Worm (Caenorhabditis elegans) whole organism, L4 larva: Measurements from ENCODE around the gene rbm-7.

ENCODE experiments used
- F10B5.3 ChIP-seq: sonication (generic microtip); optimal IDR thresholded peaks from 2 replicates; lab custom pipeline; 2016; ENCODE audit warnings: mild to moderate bottlenecking, missing genetic modification characterization, missing compliant biosample characterization
- F37D6.2 ChIP-seq: sonication (generic microtip); optimal IDR thresholded peaks from 2 replicates; lab custom pipeline; 2016; ENCODE audit warnings: mild to moderate bottlenecking, missing genetic modification characterization, missing compliant biosample characterization
- F44E2.7 ChIP-seq: fragments of 200-800 bp; sonication (Bioruptor generic); IDR thresholded peaks from 2 replicates; pipeline ENCODE4 v2.1.2; 2022; ENCODE audit warnings: missing genetic modification characterization, missing compliant biosample characterization
- F49E8.2 ChIP-seq: sonication (generic microtip); optimal IDR thresholded peaks from 2 replicates; lab custom pipeline; 2016; ENCODE audit warnings: missing compliant biosample characterization, mild to moderate bottlenecking, missing genetic modification characterization, borderline replicate concordance
- T20F7.1 ChIP-seq: fragments of 200-800 bp; sonication (Bioruptor generic); optimal IDR thresholded peaks from 2 replicates; lab custom pipeline; 2018; ENCODE audit warnings: mild to moderate bottlenecking, missing genetic modification characterization, missing compliant biosample characterization
- Y5F2A.4 ChIP-seq: fragments of 200-800 bp; sonication (Bioruptor generic); optimal IDR thresholded peaks from 2 replicates; lab custom pipeline; 2018; ENCODE audit warnings: mild to moderate bottlenecking, missing genetic modification characterization, missing compliant biosample characterization
- aha-1 ChIP-seq: fragments of 150-350 bp; peaks from one replicate; lab custom pipeline; 2014; ENCODE audit warnings: missing biosample characterization, missing genetic modification characterization
- ama-1 ChIP-seq: fragments of 150-350 bp; optimal IDR thresholded peaks from 2 replicates; lab custom pipeline; 2014; ENCODE audit warnings: inconsistent platforms, mixed read lengths
- attf-4 ChIP-seq: sonication (generic microtip); optimal IDR thresholded peaks from 3 replicates; lab custom pipeline; 2017; ENCODE audit warnings: missing biosample characterization, missing genetic modification characterization
- ceh-28 ChIP-seq: fragments of 150-350 bp; optimal IDR thresholded peaks from 2 replicates; lab custom pipeline; 2014; ENCODE audit warnings: missing biosample characterization, missing genetic modification reagents, missing genetic modification characterization
- ceh-32 ChIP-seq: sonication (generic microtip); optimal IDR thresholded peaks from 2 replicates; lab custom pipeline; 2016; ENCODE audit warnings: mild to moderate bottlenecking, missing genetic modification characterization, missing compliant biosample characterization; ENCODE audit not compliant: poor library complexity
- ces-1 ChIP-seq: fragments of 150-350 bp; sonication (generic microtip); optimal IDR thresholded peaks from 4 replicates; lab custom pipeline; 2014; ENCODE audit warnings: missing biosample characterization, missing genetic modification reagents, missing genetic modification characterization
- daf-16 ChIP-seq, 3 experiments: sonication (generic microtip); optimal IDR thresholded peaks; 2 replicates each; lab custom pipeline; 2016 to 2017; ENCODE audit warnings: missing genetic modification characterization in 3 of 3, missing genetic modification reagents in 3 of 3, mild to moderate bottlenecking in 2 of 3, missing compliant biosample characterization in 2 of 3, missing biosample characterization in 1 of 3, moderate library complexity in 1 of 3
- daf-19 ChIP-seq: fragments of 200-800 bp; sonication (Bioruptor generic); conservative IDR thresholded peaks from 2 replicates; pipeline ENCODE4 v1.3.6; 2022; ENCODE audit warnings: missing genetic modification characterization, missing compliant biosample characterization
- dmd-6 ChIP-seq: fragments of 200-800 bp; sonication (Bioruptor generic); IDR thresholded peaks from 2 replicates; pipeline ENCODE4 v1.3.6; 2022; ENCODE audit warnings: missing genetic modification reagents, missing genetic modification characterization, missing compliant biosample characterization
- dmd-8 ChIP-seq: fragments of 200-800 bp; sonication (Bioruptor generic); IDR thresholded peaks from 2 replicates; pipeline ENCODE4 v1.3.6; 2022; ENCODE audit warnings: missing genetic modification characterization, missing compliant biosample characterization
- dve-1 ChIP-seq: sonication (generic microtip); optimal IDR thresholded peaks from 2 replicates; lab custom pipeline; 2017; ENCODE audit warnings: antibody characterized with exemption, mild to moderate bottlenecking, missing genetic modification characterization, missing compliant biosample characterization; ENCODE audit not compliant: insufficient read depth
- egl-27 ChIP-seq: sonication (generic microtip); optimal IDR thresholded peaks from 3 replicates; lab custom pipeline; 2017; ENCODE audit warnings: missing biosample characterization, missing genetic modification reagents, missing genetic modification characterization
- egl-43 ChIP-seq: fragments of 200-800 bp; sonication (Bioruptor generic); IDR thresholded peaks from 2 replicates; pipeline ENCODE4 v1.3.6; 2022; ENCODE audit warnings: missing genetic modification reagents, missing genetic modification characterization, missing compliant biosample characterization
- gei-8 ChIP-seq: fragments of 200-800 bp; sonication (Bioruptor generic); optimal IDR thresholded peaks from 2 replicates; lab custom pipeline; 2018; ENCODE audit warnings: mild to moderate bottlenecking, missing genetic modification characterization, missing compliant biosample characterization
- hlh-11 ChIP-seq: fragments of 200-800 bp; sonication (Bioruptor generic); optimal IDR thresholded peaks from 2 replicates; lab custom pipeline; 2018; ENCODE audit warnings: mild to moderate bottlenecking, missing genetic modification characterization, missing compliant biosample characterization
- hlh-30 ChIP-seq: sonication (generic microtip); optimal IDR thresholded peaks from 2 replicates; lab custom pipeline; 2017; ENCODE audit warnings: antibody characterized with exemption, mild to moderate bottlenecking, missing genetic modification characterization, missing compliant biosample characterization; ENCODE audit not compliant: insufficient read depth
- hmg-1.1 ChIP-seq: fragments of 200-800 bp; sonication (Bioruptor generic); IDR thresholded peaks from 2 replicates; pipeline ENCODE4 v1.3.6; 2022; ENCODE audit warnings: missing genetic modification reagents, missing genetic modification characterization, missing compliant biosample characterization
- jun-1 ChIP-seq: fragments of 150-350 bp; optimal IDR thresholded peaks from 2 replicates; lab custom pipeline; 2014; ENCODE audit warnings: missing biosample characterization, missing genetic modification reagents, missing genetic modification characterization
- lim-7 ChIP-seq: fragments of 200-800 bp; sonication (Bioruptor generic); IDR thresholded peaks from 2 replicates; pipeline ENCODE4 v1.3.6; 2022; ENCODE audit warnings: missing genetic modification characterization, missing compliant biosample characterization
- lin-1 ChIP-seq: fragments of 200-800 bp; sonication (Bioruptor generic); IDR thresholded peaks from 2 replicates; pipeline ENCODE4 v1.3.6; 2022; ENCODE audit warnings: missing genetic modification reagents, missing genetic modification characterization, missing compliant biosample characterization
- lin-13 ChIP-seq: fragments of 150-350 bp; optimal IDR thresholded peaks from 2 replicates; lab custom pipeline; 2014; ENCODE audit warnings: missing biosample characterization, missing genetic modification reagents, missing genetic modification characterization
- lin-38 ChIP-seq: fragments of 200-800 bp; sonication (Bioruptor generic); IDR thresholded peaks from 2 replicates; pipeline ENCODE4 v1.3.6; 2022; ENCODE audit warnings: missing genetic modification reagents, missing genetic modification characterization, missing compliant biosample characterization
- madf-9 ChIP-seq: fragments of 200-800 bp; sonication (Bioruptor generic); conservative IDR thresholded peaks from 2 replicates; pipeline ENCODE4 v1.3.6; 2022; ENCODE audit warnings: missing genetic modification reagents, missing genetic modification characterization, missing compliant biosample characterization
- mep-1 ChIP-seq: fragments of 150-350 bp; sonication (generic microtip); optimal IDR thresholded peaks from 3 replicates; lab custom pipeline; 2014; ENCODE audit warnings: missing biosample characterization, missing genetic modification characterization
- mes-2 ChIP-seq: sonication (generic microtip); optimal IDR thresholded peaks from 2 replicates; lab custom pipeline; 2016; ENCODE audit warnings: missing genotype, mild to moderate bottlenecking, missing genetic modification characterization, missing compliant biosample characterization; ENCODE audit not compliant: poor library complexity, severe bottlenecking
- nhr-102 ChIP-seq: sonication (generic microtip); optimal IDR thresholded peaks from 2 replicates; lab custom pipeline; 2016; ENCODE audit warnings: mild to moderate bottlenecking, missing genetic modification characterization, moderate library complexity, missing compliant biosample characterization
- nhr-25 ChIP-seq: sonication (generic microtip); optimal IDR thresholded peaks from 2 replicates; lab custom pipeline; 2017; ENCODE audit warnings: missing genetic modification characterization, mild to moderate bottlenecking, missing compliant biosample characterization, antibody characterized with exemption, moderate library complexity, borderline replicate concordance; ENCODE audit not compliant: insufficient read depth
- nhr-28 ChIP-seq: fragments of 150-350 bp; optimal IDR thresholded peaks from 2 replicates; lab custom pipeline; 2014; ENCODE audit warnings: missing biosample characterization, missing genetic modification characterization
- nhr-41 ChIP-seq: fragments of 200-800 bp; sonication (Bioruptor generic); IDR thresholded peaks from 2 replicates; pipeline ENCODE4 v1.3.6; 2022; ENCODE audit warnings: missing genetic modification reagents, missing genetic modification characterization, missing compliant biosample characterization
- nhr-76 ChIP-seq: fragments of 150-350 bp; optimal IDR thresholded peaks from 2 replicates; lab custom pipeline; 2014; ENCODE audit warnings: missing biosample characterization, missing genetic modification characterization
- nhr-77 ChIP-seq: fragments of 150-350 bp; optimal IDR thresholded peaks from 2 replicates; lab custom pipeline; 2014; ENCODE audit warnings: missing biosample characterization, missing genetic modification characterization
- php-3 ChIP-seq: fragments of 200-800 bp; sonication (Bioruptor generic); IDR thresholded peaks from 2 replicates; pipeline ENCODE4 v1.3.6; 2022; ENCODE audit warnings: missing genetic modification reagents, missing genetic modification characterization, missing compliant biosample characterization
- pqm-1 ChIP-seq: sonication (generic microtip); optimal IDR thresholded peaks from 2 replicates; lab custom pipeline; 2017; ENCODE audit warnings: missing biosample characterization, missing genetic modification characterization
- rbr-2 ChIP-seq: sonication (generic microtip); optimal IDR thresholded peaks from 2 replicates; lab custom pipeline; 2016; ENCODE audit warnings: missing genotype, missing genetic modification characterization, missing compliant biosample characterization
- sdz-12 ChIP-seq: fragments of 200-800 bp; sonication (Bioruptor generic); optimal IDR thresholded peaks from 2 replicates; lab custom pipeline; 2018; ENCODE audit warnings: mild to moderate bottlenecking, missing genetic modification characterization, missing compliant biosample characterization
- skn-1 ChIP-seq: fragments of 150-350 bp; optimal IDR thresholded peaks from 2 replicates; lab custom pipeline; 2014; ENCODE audit warnings: missing biosample characterization, missing genetic modification characterization
- spr-3 ChIP-seq: fragments of 200-800 bp; sonication (Bioruptor generic); optimal IDR thresholded peaks from 2 replicates; lab custom pipeline; 2018; ENCODE audit warnings: mild to moderate bottlenecking, missing genetic modification characterization, missing compliant biosample characterization
- tag-97 ChIP-seq: fragments of 200-800 bp; sonication (Bioruptor generic); IDR thresholded peaks from 2 replicates; pipeline ENCODE4 v1.3.6; 2022; ENCODE audit warnings: missing genetic modification characterization, missing compliant biosample characterization
- tra-1 ChIP-seq: fragments of 200-800 bp; sonication (Bioruptor generic); IDR thresholded peaks from 2 replicates; pipeline ENCODE4 v1.3.6; 2022; ENCODE audit warnings: missing genetic modification reagents, missing genetic modification characterization, missing compliant biosample characterization
- unc-130 ChIP-seq: sonication (generic microtip); optimal IDR thresholded peaks from 2 replicates; lab custom pipeline; 2016; ENCODE audit warnings: missing genetic modification reagents, missing genetic modification characterization, missing compliant biosample characterization
- unc-39 ChIP-seq: sonication (generic microtip); optimal IDR thresholded peaks from 2 replicates; lab custom pipeline; 2017; ENCODE audit warnings: missing biosample characterization, missing genetic modification characterization
- zfp-2 ChIP-seq: sonication (generic microtip); optimal IDR thresholded peaks from 2 replicates; lab custom pipeline; 2016; ENCODE audit warnings: mild to moderate bottlenecking, missing genetic modification characterization, missing compliant biosample characterization

The rbm-7 gene

ce11 chrIII:12960705-12961104, 29.0 kb upstream of the rbm-7 start:
- peak; percentile 46 for TF ChIP-seq hlh-11 (tag; lab: Kevin White, UChicago)
- TF ChIP-seq nhr-41 = 0 out of 2 replicates have a peak, but pooled peaks have one; percentile 18
- TF ChIP-seq lin-1 = peak; percentile 42; the same call in 1 of the 2 replicates
- peak; percentile 61 for TF ChIP-seq dve-1 (tag; lab: Kevin White, UChicago)
- TF ChIP-seq hlh-30 (tag; lab: Kevin White, UChicago) = peak; percentile 49
- TF ChIP-seq gei-8 (GFP tag; lab: Kevin White, UChicago) = no peak
- no peak for TF ChIP-seq Y5F2A.4 (GFP tag; lab: Kevin White, UChicago)
- TF ChIP-seq F49E8.2 = no peak
- no peak for TF ChIP-seq sdz-12 (GFP tag; lab: Kevin White, UChicago)
- TF ChIP-seq egl-27 (tag; lab: Kevin White, UChicago) = no peak
- no peak for TF ChIP-seq aha-1 (tag; lab: Kevin White, UChicago)
- TF ChIP-seq tag-97 (GFP tag; lab: Robert Waterston, UW) = no peak
- no peak for TF ChIP-seq ces-1 (GFP tag; lab: Kevin White, UChicago)
- TF ChIP-seq pqm-1 = peak; percentile 59
- TF ChIP-seq daf-16 (GFP tag; optimal IDR thresholded peaks at IDR 0.05; lab: Kevin White, UChicago) = no peak
- peak; percentile 54 for TF ChIP-seq daf-16 (tag; optimal IDR thresholded peaks at IDR 0.05; lab: Kevin White, UChicago)
- TF ChIP-seq lin-38 (GFP tag; lab: Robert Waterston, UW) = no peak
- no peak for TF ChIP-seq nhr-25 (tag; lab: Kevin White, UChicago)
- TF ChIP-seq egl-43 = no peak
- TF ChIP-seq F44E2.7 (GFP tag; lab: Robert Waterston, UW) = no peak
- TF ChIP-seq rbr-2 (tag; lab: Kevin White, UChicago) = no peak
- no peak for TF ChIP-seq hmg-1.1 (GFP tag; lab: Robert Waterston, UW)
- no peak for TF ChIP-seq jun-1 (tag; lab: Kevin White, UChicago)
- no peak for TF ChIP-seq zfp-2 (tag; lab: Kevin White, UChicago)
- no peak for TF ChIP-seq F37D6.2 (tag; lab: Kevin White, UChicago)
- peak; percentile 68 for TF ChIP-seq dmd-6
- no peak for TF ChIP-seq mes-2 (tag; lab: Kevin White, UChicago)
- TF ChIP-seq nhr-28 (tag; lab: Kevin White, UChicago) = peak; percentile 43
- no peak for TF ChIP-seq nhr-76
- TF ChIP-seq unc-39 (tag; lab: Kevin White, UChicago) = no peak
- TF ChIP-seq lim-7 = no peak
- TF ChIP-seq, all 104 proteins: peak for 9

ce11 chrIII:12959286-12959685, 27.6 kb upstream of the rbm-7 start:
- TF ChIP-seq ceh-28 (tag; lab: Kevin White, UChicago) (no peak), T20F7.1 (no peak), daf-19 (GFP tag; lab: Robert Waterston, UW) (no peak), ama-1 (lab: Kevin White, UChicago) (no peak), lin-38 (GFP tag; lab: Robert Waterston, UW) (no peak), Y5F2A.4 (GFP tag; lab: Kevin White, UChicago) (no peak), F10B5.3 (tag; lab: Kevin White, UChicago) (no peak), rbr-2 (tag; lab: Kevin White, UChicago) (no peak), dmd-6 (peak; percentile 81), nhr-28 (tag; lab: Kevin White, UChicago) (peak; percentile 88), lin-13 (GFP tag; lab: Kevin White, UChicago) (no peak), sdz-12 (GFP tag; lab: Kevin White, UChicago) (no peak), unc-130 (GFP tag; lab: Kevin White, UChicago) (no peak), F44E2.7 (GFP tag; lab: Robert Waterston, UW) (no peak), mep-1 (no peak), dve-1 (tag; lab: Kevin White, UChicago) (peak; percentile 69), pqm-1 (peak; percentile 86), gei-8 (GFP tag; lab: Kevin White, UChicago) (no peak), tra-1 (0 out of 2 replicates have a peak, but pooled peaks have one; percentile 51), jun-1 (tag; lab: Kevin White, UChicago) (no peak), skn-1 (tag; lab: Kevin White, UChicago) (no peak), ceh-32 (tag; lab: Kevin White, UChicago) (no peak), spr-3 (GFP tag; lab: Kevin White, UChicago) (no peak), attf-4 (no peak), nhr-102 (tag; lab: Kevin White, UChicago) (no peak), madf-9 (GFP tag; lab: Robert Waterston, UW) (no peak), nhr-77 (peak; percentile 26), dmd-8 (GFP tag; lab: Robert Waterston, UW) (no peak), php-3 (GFP tag; lab: Robert Waterston, UW) (0 out of 2 replicates have a peak, but pooled peaks have one; percentile 46), hmg-1.1 (GFP tag; lab: Robert Waterston, UW) (no peak)
